Fruit fly (Drosophila melanogaster): Measurements from ENCODE around the gene RfC38.

DNA sequence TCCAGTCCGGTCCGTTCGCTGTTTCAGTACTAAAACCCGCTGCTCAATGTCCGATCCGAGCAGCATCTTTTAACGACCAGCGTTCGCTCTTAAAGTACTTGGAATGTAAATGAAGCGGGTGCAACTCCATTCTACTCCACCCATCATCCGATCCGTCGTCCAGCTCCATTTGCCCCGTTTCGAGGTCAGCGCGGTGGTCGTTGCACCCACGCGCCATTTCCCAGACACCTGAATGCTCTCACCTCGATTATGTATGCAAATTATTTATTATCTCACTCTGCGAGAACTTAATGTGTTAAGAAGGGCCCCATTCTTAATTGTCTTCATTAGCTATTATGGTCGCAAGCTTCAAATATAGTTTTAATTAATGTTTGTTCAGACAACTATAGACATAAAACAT is 47.9 kb upstream of the RfC38 start:
- no peak for TF ChIP-seq CG8478 (optimal IDR thresholded peaks at IDR 0.05)
- no peak for TF ChIP-seq CTCF (optimal IDR thresholded peaks at IDR 0.05)

Data from S2 (cell line).